Worm (Caenorhabditis elegans) whole organism, late embryonic: Measurements from ENCODE around the gene glb-11.

Experiments used
- K02D7.2 ChIP-seq: sonication (generic microtip); optimal IDR thresholded peaks from 2 replicates; lab custom pipeline; 2017; ENCODE audit warnings: mild to moderate bottlenecking, missing genetic modification characterization, missing compliant biosample characterization
- ama-1 ChIP-seq: fragments of 150-350 bp; optimal IDR thresholded peaks from 2 replicates; lab custom pipeline; 2014
- ceh-34 ChIP-seq: sonication (generic microtip); optimal IDR thresholded peaks from 2 replicates; lab custom pipeline; 2016; ENCODE audit warnings: mild to moderate bottlenecking, missing genetic modification characterization, missing compliant biosample characterization
- ceh-48 ChIP-seq: sonication (generic microtip); optimal IDR thresholded peaks from 2 replicates; lab custom pipeline; 2016; ENCODE audit warnings: missing genetic modification characterization, inconsistent platforms, missing compliant biosample characterization
- ceh-6 ChIP-seq: fragments of 200-800 bp; sonication (Bioruptor generic); optimal IDR thresholded peaks from 2 replicates; lab custom pipeline; 2018; ENCODE audit warnings: mild to moderate bottlenecking, missing genetic modification characterization, missing compliant biosample characterization
- nhr-11 ChIP-seq: fragments of 150-350 bp; optimal IDR thresholded peaks from 2 replicates; lab custom pipeline; 2014; ENCODE audit warnings: missing biosample characterization, missing genetic modification characterization
- sdc-2 ChIP-seq: sonication (generic microtip); optimal IDR thresholded peaks from 2 replicates; lab custom pipeline; 2016; ENCODE audit warnings: missing genotype, missing genetic modification characterization, missing compliant biosample characterization
- tbx-2 ChIP-seq: sonication (generic microtip); optimal IDR thresholded peaks from 2 replicates; lab custom pipeline; 2016; ENCODE audit warnings: missing genetic modification characterization, missing compliant biosample characterization

DNA sequence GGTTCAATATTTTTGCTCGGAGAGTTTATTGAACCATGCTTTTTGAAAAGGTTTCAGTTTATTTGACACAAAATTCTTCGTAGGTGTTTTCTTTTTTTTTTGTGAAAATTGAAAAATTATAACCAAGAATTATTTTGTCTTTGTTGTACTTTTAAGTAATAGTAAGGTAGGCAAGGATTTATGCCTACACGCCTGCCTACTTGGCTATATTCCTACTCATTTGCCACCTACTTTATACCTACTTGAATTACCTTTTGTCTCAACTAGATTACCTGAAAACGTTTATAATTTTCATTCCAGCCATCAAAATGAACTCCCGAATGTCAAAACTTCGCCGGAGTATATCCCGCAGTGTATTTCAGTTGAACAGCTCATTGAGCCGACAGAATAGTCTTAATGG, 20.0 kb upstream of the glb-11 start, which contains the start of gene C36E8.4:
- TF ChIP-seq sdc-2 (tag; lab: Kevin White, UChicago) (no peak), nhr-11 (tag; lab: Kevin White, UChicago) (no peak), ceh-34 (no peak), K02D7.2 (tag; lab: Kevin White, UChicago) (no peak), ceh-48 (tag; lab: Kevin White, UChicago) (no peak), ama-1 (lab: Kevin White, UChicago) (no peak), tbx-2 (tag; lab: Kevin White, UChicago) (no peak), ceh-6 (no peak)
